Fruit fly (Drosophila melanogaster): ENCODE data around the gene CG34171.

- TF ChIP-seq CG8478 (optimal IDR thresholded peaks at IDR 0.05) (no peak), CTCF (optimal IDR thresholded peaks at IDR 0.05) (no peak)
Measured at dm6 chr2L:18358928-18359327, 19.5 kb upstream of the CG34171 start, which contains the start of gene Acp36DE.

Measured in S2 (cell line).